Worm (Caenorhabditis elegans): ENCODE results near the gene T22G5.3.

Gene T22G5.3

DNA sequence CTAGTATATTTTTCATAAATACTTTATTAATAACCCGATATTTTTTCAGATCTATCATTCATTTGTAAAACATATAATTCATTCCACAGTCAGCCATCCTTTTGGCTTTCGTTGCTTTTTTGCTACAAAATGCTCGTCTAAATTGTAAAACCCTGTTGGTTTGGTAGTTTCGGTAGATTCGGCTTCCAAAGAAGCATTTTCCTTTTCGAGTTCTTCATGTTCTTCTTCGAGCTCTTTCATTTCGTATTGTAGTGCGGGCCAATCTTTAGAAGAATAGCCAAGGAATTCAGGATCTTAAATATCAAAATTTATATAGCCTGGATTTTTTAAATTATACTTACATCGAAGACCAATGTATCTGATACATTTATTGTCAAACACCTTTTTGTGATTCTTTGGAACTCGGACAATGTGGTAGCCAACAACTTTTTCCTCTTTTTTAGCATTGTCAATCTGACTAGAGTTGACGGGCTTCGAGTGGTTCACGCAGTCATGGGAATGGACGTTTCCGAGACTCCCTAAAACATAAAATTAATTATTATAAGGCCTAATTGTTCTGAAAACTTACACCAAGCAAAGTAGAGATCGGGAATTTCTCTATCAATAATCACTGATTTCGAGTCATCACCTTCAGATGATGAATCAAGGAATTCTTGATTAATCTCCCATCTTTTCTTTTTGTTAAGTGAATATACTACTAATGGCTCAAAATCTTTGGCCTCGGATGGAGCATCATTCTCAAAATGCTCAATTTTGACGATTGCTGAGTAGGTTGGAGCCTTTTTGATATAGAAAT is 27.6 kb downstream of the T22G5.3 start:
- no peak for TF ChIP-seq B0310.2 (tag; optimal IDR thresholded peaks at IDR 0.05)
- no peak for TF ChIP-seq flt-1 (GFP tag; IDR thresholded peaks at IDR 0.05)
- no peak for TF ChIP-seq ets-7 (tag; optimal IDR thresholded peaks at IDR 0.05)
- no peak for TF ChIP-seq ama-1 (optimal IDR thresholded peaks at IDR 0.05)

DNA sequence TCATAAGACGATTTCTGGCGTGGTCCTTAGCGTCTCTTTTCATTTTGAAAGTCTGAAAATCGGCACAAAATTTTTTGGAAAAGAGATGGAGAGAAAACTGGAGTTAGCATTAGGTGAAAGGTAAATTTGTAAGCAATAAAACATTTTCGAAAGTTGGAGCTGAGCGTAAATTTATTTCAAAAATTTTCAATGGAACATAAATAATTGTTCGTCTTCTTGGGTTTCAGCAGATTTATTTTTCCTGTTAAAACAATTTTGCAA is 28.1 kb downstream of the T22G5.3 start, which contains the start of gene C06B3.6:
Gene C06B3.6 (minus strand): TSS at position 52 of the 261 bp plus-strand sequence.
- TF ChIP-seq hnd-1 (tag; optimal IDR thresholded peaks at IDR 0.05): no peak
- TF ChIP-seq F13C5.2 (tag; optimal IDR thresholded peaks at IDR 0.05): no peak
- no peak for TF ChIP-seq aly-1 (tag; optimal IDR thresholded peaks at IDR 0.05)
- no peak for TF ChIP-seq flt-1 (GFP tag; IDR thresholded peaks at IDR 0.05)
- no peak for TF ChIP-seq ets-7 (tag; optimal IDR thresholded peaks at IDR 0.05)
- TF ChIP-seq ama-1 (optimal IDR thresholded peaks at IDR 0.05): no peak
- TF ChIP-seq hmbx-1 (tag; optimal IDR thresholded peaks at IDR 0.05): no peak
- no peak for TF ChIP-seq hmg-4 (GFP tag; optimal IDR thresholded peaks at IDR 0.05)
- TF ChIP-seq pes-1 (GFP tag; IDR thresholded peaks at IDR 0.05): no peak
- no peak for TF ChIP-seq tbx-37 (GFP tag; conservative IDR thresholded peaks at IDR 0.05)
- no peak for TF ChIP-seq tra-4 (tag; optimal IDR thresholded peaks at IDR 0.05)
- no peak for TF ChIP-seq B0310.2 (tag; optimal IDR thresholded peaks at IDR 0.05)
- no peak for TF ChIP-seq ceh-13 (GFP tag; optimal IDR thresholded peaks at IDR 0.05)
- no peak for TF ChIP-seq scrt-1 (GFP tag; IDR thresholded peaks at IDR 0.05)
- no peak for TF ChIP-seq tbx-11 (GFP tag; IDR thresholded peaks at IDR 0.05)
- TF ChIP-seq sea-1 (GFP tag; conservative IDR thresholded peaks at IDR 0.05): no peak
- no peak for TF ChIP-seq ceh-36 (tag; optimal IDR thresholded peaks at IDR 0.05)

DNA sequence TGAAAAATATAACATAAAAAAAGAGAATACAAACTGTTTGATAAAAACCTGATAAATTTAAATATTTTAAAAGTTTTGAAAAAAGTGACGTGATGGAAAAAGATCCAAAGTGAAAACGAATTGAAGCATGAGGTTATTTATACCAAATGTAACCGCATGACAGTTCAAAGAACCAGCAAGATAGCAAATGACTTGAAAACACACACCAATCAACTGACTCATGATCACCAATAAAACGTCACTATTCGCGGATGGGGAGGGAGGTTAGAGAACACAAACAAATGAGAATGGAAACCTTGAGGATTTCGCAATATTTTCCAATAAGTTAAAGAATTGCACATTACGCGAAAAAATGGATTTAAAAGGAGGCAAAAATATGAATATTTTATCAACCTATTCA is 28.7 kb downstream of the T22G5.3 start, which contains the start of gene C06B3.7:
Gene C06B3.7 (plus strand): TSS at position 287 of the 400 bp plus-strand sequence.
- TF ChIP-seq hmbx-1 (tag; optimal IDR thresholded peaks at IDR 0.05): no peak
- TF ChIP-seq hnd-1 (tag; optimal IDR thresholded peaks at IDR 0.05): no peak
- no peak for TF ChIP-seq tbx-11 (GFP tag; IDR thresholded peaks at IDR 0.05)
- no peak for TF ChIP-seq ama-1 (optimal IDR thresholded peaks at IDR 0.05)
- no peak for TF ChIP-seq sea-1 (GFP tag; conservative IDR thresholded peaks at IDR 0.05)
- no peak for TF ChIP-seq tbx-37 (GFP tag; conservative IDR thresholded peaks at IDR 0.05)
- no peak for TF ChIP-seq scrt-1 (GFP tag; IDR thresholded peaks at IDR 0.05)
- TF ChIP-seq tra-4 (tag; optimal IDR thresholded peaks at IDR 0.05): no peak
- TF ChIP-seq ceh-36 (tag; optimal IDR thresholded peaks at IDR 0.05): no peak
- TF ChIP-seq ets-7 (tag; optimal IDR thresholded peaks at IDR 0.05): no peak
- TF ChIP-seq aly-1 (tag; optimal IDR thresholded peaks at IDR 0.05): no peak
- TF ChIP-seq B0310.2 (tag; optimal IDR thresholded peaks at IDR 0.05): no peak

DNA sequence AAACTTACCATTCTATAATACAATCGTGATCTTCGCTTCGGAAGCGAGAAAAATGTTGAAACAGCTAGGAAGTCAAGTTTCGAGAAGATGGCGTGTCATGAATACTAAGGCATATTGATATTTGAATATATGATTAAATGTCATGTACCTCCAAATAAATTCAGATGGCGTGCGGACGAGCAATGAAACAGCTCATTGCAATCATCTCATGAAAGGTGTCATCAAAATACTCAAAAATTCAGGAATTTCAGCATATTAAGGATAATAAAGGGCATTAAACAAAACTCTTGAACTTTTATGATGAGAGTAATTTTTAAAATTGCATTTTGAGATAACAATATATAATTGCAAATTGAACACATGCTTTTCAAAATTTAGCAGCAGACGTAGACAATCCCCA is 34.7 kb downstream of the T22G5.3 start, which contains the start of gene gcy-32:
Gene gcy-32 (minus strand): TSS at position 101 of the 400 bp plus-strand sequence.
- no peak for TF ChIP-seq ets-7 (tag; optimal IDR thresholded peaks at IDR 0.05)
- TF ChIP-seq tbx-37 (GFP tag; conservative IDR thresholded peaks at IDR 0.05): no peak
- no peak for TF ChIP-seq hnd-1 (tag; optimal IDR thresholded peaks at IDR 0.05)
- TF ChIP-seq tbx-11 (GFP tag; IDR thresholded peaks at IDR 0.05): no peak
- TF ChIP-seq hmg-4 (GFP tag; optimal IDR thresholded peaks at IDR 0.05): no peak
- no peak for TF ChIP-seq scrt-1 (GFP tag; IDR thresholded peaks at IDR 0.05)
- TF ChIP-seq pes-1 (GFP tag; IDR thresholded peaks at IDR 0.05): no peak
- no peak for TF ChIP-seq sea-1 (GFP tag; conservative IDR thresholded peaks at IDR 0.05)

DNA sequence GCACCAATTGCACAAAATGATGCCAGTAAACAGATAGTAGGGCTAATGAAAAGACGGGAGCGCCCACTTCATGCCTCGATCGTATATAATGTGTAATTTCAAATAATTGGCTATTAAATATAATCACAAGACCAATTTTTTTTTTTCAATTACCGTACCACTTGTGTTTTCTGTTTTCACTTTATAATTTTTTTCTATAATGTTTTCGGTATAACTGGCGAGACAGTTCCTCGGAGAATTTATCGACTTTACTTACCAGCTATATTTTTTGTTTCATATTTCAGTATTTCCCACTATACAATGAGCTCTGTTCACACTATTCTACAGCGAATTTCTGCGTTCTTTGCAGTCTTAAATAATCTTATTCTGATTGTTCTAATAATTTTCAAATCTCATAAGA is 35.5 kb downstream of the T22G5.3 start, which contains the start of gene str-252:
Gene str-252 (plus strand): TSS at position 301 of the 400 bp plus-strand sequence.
- no peak for TF ChIP-seq hnd-1 (tag; optimal IDR thresholded peaks at IDR 0.05)
- no peak for TF ChIP-seq ama-1 (optimal IDR thresholded peaks at IDR 0.05)
- TF ChIP-seq ceh-13 (GFP tag; optimal IDR thresholded peaks at IDR 0.05): no peak

DNA sequence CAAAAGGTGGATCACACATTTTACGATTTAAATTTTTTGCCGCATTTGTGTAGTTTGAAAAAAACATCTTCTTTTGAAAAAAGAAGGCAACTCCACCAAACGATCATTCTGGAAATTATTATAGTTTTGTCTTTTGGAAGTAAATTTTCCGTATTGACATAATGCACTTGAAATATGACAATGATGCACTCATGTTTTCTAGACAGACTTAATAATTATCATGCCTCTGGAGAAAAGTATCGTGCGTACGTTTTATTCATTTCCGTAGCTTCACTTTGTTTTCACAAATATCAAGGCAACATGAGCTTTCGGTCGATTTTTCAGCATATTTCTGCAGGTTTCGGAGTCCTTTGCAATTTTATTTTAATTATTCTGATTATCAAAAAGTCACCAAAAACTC is 37.6 kb downstream of the T22G5.3 start, which contains the start of gene str-250:
Gene str-250 (plus strand): TSS at position 301 of the 400 bp plus-strand sequence.
- TF ChIP-seq tbx-11 (GFP tag; IDR thresholded peaks at IDR 0.05) (no peak), pes-1 (GFP tag; IDR thresholded peaks at IDR 0.05) (no peak), hnd-1 (tag; optimal IDR thresholded peaks at IDR 0.05) (no peak), hmbx-1 (tag; optimal IDR thresholded peaks at IDR 0.05) (no peak), F13C5.2 (tag; optimal IDR thresholded peaks at IDR 0.05) (no peak), ets-7 (tag; optimal IDR thresholded peaks at IDR 0.05) (no peak), flt-1 (GFP tag; IDR thresholded peaks at IDR 0.05) (no peak), hmg-4 (GFP tag; optimal IDR thresholded peaks at IDR 0.05) (no peak), scrt-1 (GFP tag; IDR thresholded peaks at IDR 0.05) (no peak), ama-1 (optimal IDR thresholded peaks at IDR 0.05) (no peak), ceh-36 (tag; optimal IDR thresholded peaks at IDR 0.05) (no peak), tra-4 (tag; optimal IDR thresholded peaks at IDR 0.05) (no peak)

DNA sequence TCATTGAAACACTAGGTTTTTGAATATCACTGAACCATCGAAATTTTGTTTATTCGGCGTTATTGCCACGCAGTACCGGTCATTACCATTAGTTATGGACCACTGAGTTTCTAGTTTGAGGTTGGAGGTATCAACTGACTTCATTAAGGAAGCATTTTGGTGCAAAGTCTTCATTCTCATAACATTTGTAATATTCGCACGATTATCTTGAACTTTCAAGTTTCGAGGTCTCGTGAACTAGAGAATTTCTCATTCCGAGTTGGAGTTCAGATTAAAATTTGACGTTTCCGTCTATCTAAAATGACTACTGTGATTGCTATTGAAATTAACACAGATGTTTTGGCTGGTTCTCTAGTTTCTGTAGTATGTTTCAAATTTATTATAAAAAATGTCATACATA is 40.0 kb downstream of the T22G5.3 start, which contains the start of gene srx-42:
Gene srx-42 (plus strand): TSS at position 301 of the 400 bp plus-strand sequence.
- TF ChIP-seq ceh-36 (tag; optimal IDR thresholded peaks at IDR 0.05) (no peak), hmbx-1 (tag; optimal IDR thresholded peaks at IDR 0.05) (no peak), hmg-4 (GFP tag; optimal IDR thresholded peaks at IDR 0.05) (no peak), ceh-13 (GFP tag; optimal IDR thresholded peaks at IDR 0.05) (no peak), tbx-37 (GFP tag; conservative IDR thresholded peaks at IDR 0.05) (no peak), ama-1 (optimal IDR thresholded peaks at IDR 0.05) (no peak), F13C5.2 (tag; optimal IDR thresholded peaks at IDR 0.05) (no peak), scrt-1 (GFP tag; IDR thresholded peaks at IDR 0.05) (no peak), aly-1 (tag; optimal IDR thresholded peaks at IDR 0.05) (no peak), flt-1 (GFP tag; IDR thresholded peaks at IDR 0.05) (no peak), hnd-1 (tag; optimal IDR thresholded peaks at IDR 0.05) (no peak), sea-1 (GFP tag; conservative IDR thresholded peaks at IDR 0.05) (no peak), tbx-11 (GFP tag; IDR thresholded peaks at IDR 0.05) (no peak), B0310.2 (tag; optimal IDR thresholded peaks at IDR 0.05) (no peak), ets-7 (tag; optimal IDR thresholded peaks at IDR 0.05) (no peak), pes-1 (GFP tag; IDR thresholded peaks at IDR 0.05) (no peak), tra-4 (tag; optimal IDR thresholded peaks at IDR 0.05) (no peak)
